Fruit fly (Drosophila melanogaster): ENCODE results near the gene kst.

The kst gene

dm6 chr3L:3305430-3305829, 31.2 kb upstream of the kst start (continued):
- peak; percentile 30 for TF ChIP-seq CrebB (tag; optimal IDR thresholded peaks at IDR 0.05)
- peak; percentile 66 for TF ChIP-seq CG2875 (GFP tag; optimal IDR thresholded peaks at IDR 0.05)
- no peak for TF ChIP-seq pan (optimal IDR thresholded peaks at IDR 0.05)
- TF ChIP-seq pan (GFP tag; optimal IDR thresholded peaks at IDR 0.05 in 1 of 2, IDR thresholded peaks at IDR 0.05 in 1 of 2) = no peak
- TF ChIP-seq CG17568 (GFP tag; optimal IDR thresholded peaks at IDR 0.05) = peak; percentile 60
- TF ChIP-seq CG12391 (tag; optimal IDR thresholded peaks at IDR 0.05) = peak; percentile 6
- TF ChIP-seq klu (GFP tag; IDR thresholded peaks at IDR 0.05) = no peak
- no peak for TF ChIP-seq lov (optimal IDR thresholded peaks at IDR 0.05)
- 0 out of 3 replicates have a peak, but pooled peaks have one; percentile 12 for TF ChIP-seq lov (GFP tag; IDR thresholded peaks at IDR 0.05)
- TF ChIP-seq CG5245 (GFP tag; optimal IDR thresholded peaks at IDR 0.05) = peak; percentile 13
- no peak for TF ChIP-seq NfI (GFP tag; optimal IDR thresholded peaks at IDR 0.05)
- TF ChIP-seq Rfx (GFP tag; IDR thresholded peaks at IDR 0.05) = peak; percentile 21; the same call in 1 of the 2 replicates
- peak; percentile 77 for TF ChIP-seq lab (GFP tag; optimal IDR thresholded peaks at IDR 0.05)
- peak; percentile 47 for TF ChIP-seq CG16863 (GFP tag; optimal IDR thresholded peaks at IDR 0.05)
- peak; percentile 33 for TF ChIP-seq Max (GFP tag; optimal IDR thresholded peaks at IDR 0.05)
- no peak for TF ChIP-seq CG8765 (GFP tag; IDR thresholded peaks at IDR 0.05)
- TF ChIP-seq fd3F (GFP tag; optimal IDR thresholded peaks at IDR 0.05) = peak; percentile 42
- TF ChIP-seq HmgZ (tag; optimal IDR thresholded peaks at IDR 0.05) = peak; percentile 28
- TF ChIP-seq sob (GFP tag; IDR thresholded peaks at IDR 0.05) = peak; percentile 22; the same call in 1 of the 2 replicates
- TF ChIP-seq dan (GFP tag; IDR thresholded peaks at IDR 0.05) = no peak
- TF ChIP-seq kni (GFP tag; optimal IDR thresholded peaks at IDR 0.05) = no peak
- peak; percentile 26 for TF ChIP-seq Camta (GFP tag; optimal IDR thresholded peaks at IDR 0.05)
- TF ChIP-seq CG12071 (GFP tag; optimal IDR thresholded peaks at IDR 0.05) = peak; percentile 58
- no peak for TF ChIP-seq CG4617 (GFP tag; optimal IDR thresholded peaks at IDR 0.05; ENCODE audit: borderline replicate concordance)
- TF ChIP-seq CG12659 (GFP tag; optimal IDR thresholded peaks at IDR 0.05) = peak; percentile 31
- peak; percentile 14 to 46 for TF ChIP-seq dpn (GFP tag; optimal IDR thresholded peaks at IDR 0.05)
- peak; percentile 79 for TF ChIP-seq PHDP (tag; optimal IDR thresholded peaks at IDR 0.05)
- peak; percentile 42 for TF ChIP-seq fd96Cb (tag; optimal IDR thresholded peaks at IDR 0.05)
- no peak for TF ChIP-seq CG15696 (tag; optimal IDR thresholded peaks at IDR 0.05)
- TF ChIP-seq CG7987 (GFP tag; optimal IDR thresholded peaks at IDR 0.05) = peak; percentile 67

dm6 chr3L:3306515-3306914, 30.1 kb upstream of the kst start:
- TF ChIP-seq grn (GFP tag; optimal IDR thresholded peaks at IDR 0.05) = peak; percentile 54
- TF ChIP-seq Xbp1 (GFP tag; optimal IDR thresholded peaks at IDR 0.05) = no peak
- peak; percentile 100 for TF ChIP-seq exex (tag; optimal IDR thresholded peaks at IDR 0.05)
- peak in 1 of 2 experiments; percentile 15 for TF ChIP-seq Pdp1 (GFP tag; optimal IDR thresholded peaks at IDR 0.05)
- no peak for TF ChIP-seq ac (GFP tag; optimal IDR thresholded peaks at IDR 0.05)
- TF ChIP-seq CG2678 (tag; optimal IDR thresholded peaks at IDR 0.05) = peak; percentile 8
- TF ChIP-seq Adf1 (GFP tag; IDR thresholded peaks at IDR 0.05) = no peak
- TF ChIP-seq PHDP (tag; optimal IDR thresholded peaks at IDR 0.05) = peak; percentile 11
- TF ChIP-seq sug (tag; optimal IDR thresholded peaks at IDR 0.05) = peak; percentile 55
- TF ChIP-seq CG9727 (GFP tag; optimal IDR thresholded peaks at IDR 0.05) = no peak
- TF ChIP-seq CG6813 (GFP tag; optimal IDR thresholded peaks at IDR 0.05) = peak; percentile 1
- no peak for TF ChIP-seq gce (GFP tag; IDR thresholded peaks at IDR 0.05)
- TF ChIP-seq CG34376 (GFP tag; optimal IDR thresholded peaks at IDR 0.05) = peak; percentile 93
- TF ChIP-seq CG15479 (GFP tag; optimal IDR thresholded peaks at IDR 0.05) = peak; percentile 17
- peak; percentile 66 for TF ChIP-seq sd (tag; optimal IDR thresholded peaks at IDR 0.05)
- TF ChIP-seq CG13296 (GFP tag; optimal IDR thresholded peaks at IDR 0.05) = peak; percentile 47
- TF ChIP-seq CG1024 (GFP tag; IDR thresholded peaks at IDR 0.05) = no peak
- no peak for TF ChIP-seq CG16863 (GFP tag; optimal IDR thresholded peaks at IDR 0.05)
- TF ChIP-seq CG12219 (GFP tag; optimal IDR thresholded peaks at IDR 0.05) = no peak
- TF ChIP-seq rib (GFP tag; IDR thresholded peaks at IDR 0.05) = no peak
- peak; percentile 23 for TF ChIP-seq CG15514 (GFP tag; optimal IDR thresholded peaks at IDR 0.05)
- no peak for TF ChIP-seq CG32532 (GFP tag; IDR thresholded peaks at IDR 0.05)
- peak; percentile 40 for TF ChIP-seq lab (GFP tag; optimal IDR thresholded peaks at IDR 0.05)
- peak; percentile 58; the same call in 1 of the 2 replicates for TF ChIP-seq CG31224 (GFP tag; IDR thresholded peaks at IDR 0.05)
